Worm (Caenorhabditis elegans) whole organism, L3 larva: ENCODE data around the gene oac-46.

Source experiments
- ZK546.5 ChIP-seq: sonication (generic microtip); optimal IDR thresholded peaks from 2 replicates; lab custom pipeline; 2017; ENCODE audit warnings: missing biosample characterization, missing genetic modification characterization
- aly-2 ChIP-seq: fragments of 150-350 bp; optimal IDR thresholded peaks from 2 replicates; lab custom pipeline; 2014; ENCODE audit warnings: missing biosample characterization, missing genetic modification characterization
- elt-1 ChIP-seq: fragments of 150-350 bp; optimal IDR thresholded peaks from 2 replicates; lab custom pipeline; 2014; ENCODE audit warnings: missing biosample characterization, missing genetic modification characterization
- fos-1 ChIP-seq: fragments of 150-350 bp; optimal IDR thresholded peaks from 2 replicates; lab custom pipeline; 2014; ENCODE audit warnings: missing biosample characterization, missing genetic modification characterization
- jun-1 ChIP-seq: fragments of 150-350 bp; optimal IDR thresholded peaks from 2 replicates; lab custom pipeline; 2014; ENCODE audit warnings: missing biosample characterization, missing genetic modification reagents, missing genetic modification characterization
- lsy-12 ChIP-seq: sonication (generic microtip); optimal IDR thresholded peaks from 2 replicates; lab custom pipeline; 2016; ENCODE audit warnings: mild to moderate bottlenecking, missing genetic modification characterization, missing compliant biosample characterization
- mml-1 ChIP-seq: fragments of 150-350 bp; sonication (generic microtip); optimal IDR thresholded peaks from 3 replicates; lab custom pipeline; 2014; ENCODE audit warnings: missing biosample characterization, missing genetic modification characterization
- nhr-12 ChIP-seq: fragments of 150-350 bp; optimal IDR thresholded peaks from 2 replicates; lab custom pipeline; 2014; ENCODE audit warnings: missing biosample characterization, missing genetic modification characterization
- nhr-237 ChIP-seq: fragments of 150-350 bp; optimal IDR thresholded peaks from 2 replicates; lab custom pipeline; 2014; ENCODE audit warnings: missing biosample characterization, missing genetic modification characterization
- nhr-77 ChIP-seq: fragments of 150-350 bp; optimal IDR thresholded peaks from 2 replicates; lab custom pipeline; 2014; ENCODE audit warnings: missing biosample characterization, missing genetic modification characterization
- skn-1 ChIP-seq: fragments of 150-350 bp; optimal IDR thresholded peaks from 2 replicates; lab custom pipeline; 2014; ENCODE audit warnings: missing biosample characterization, missing genetic modification characterization
- tbx-2 ChIP-seq: sonication (generic microtip); optimal IDR thresholded peaks from 2 replicates; lab custom pipeline; 2016; ENCODE audit warnings: mild to moderate bottlenecking, missing genetic modification characterization, missing compliant biosample characterization
- unc-62 ChIP-seq: fragments of 150-350 bp; sonication (generic microtip); optimal IDR thresholded peaks from 4 replicates; lab custom pipeline; 2014; ENCODE audit warnings: missing biosample characterization, missing genetic modification reagents, missing genetic modification characterization
- ztf-11 ChIP-seq: fragments of 150-350 bp; optimal IDR thresholded peaks from 2 replicates; lab custom pipeline; 2014; ENCODE audit warnings: missing biosample characterization, missing genetic modification characterization

ce11 chrII:8799725-8800124 lies 52.2 kb downstream of the oac-46 start:
- peak; percentile 86 for TF ChIP-seq unc-62 (GFP tag; lab: Kevin White, UChicago)
- no peak for TF ChIP-seq nhr-77 (tag; lab: Kevin White, UChicago)
- TF ChIP-seq aly-2 (tag; lab: Kevin White, UChicago): no peak
- TF ChIP-seq nhr-12: no peak
- no peak for TF ChIP-seq lsy-12 (tag; lab: Kevin White, UChicago)
- no peak for TF ChIP-seq tbx-2
- TF ChIP-seq jun-1 (tag; lab: Kevin White, UChicago): no peak
- no peak for TF ChIP-seq fos-1
- TF ChIP-seq skn-1: no peak
- no peak for TF ChIP-seq ztf-11 (tag; lab: Kevin White, UChicago)
- no peak for TF ChIP-seq elt-1
- TF ChIP-seq mml-1: no peak
- no peak for TF ChIP-seq nhr-237 (tag; lab: Kevin White, UChicago)
- no peak for TF ChIP-seq ZK546.5 (tag; lab: Kevin White, UChicago)
